Worm (Caenorhabditis elegans) whole organism, L1 larva: ENCODE data around the gene nep-13.

ENCODE experiments used
- C04F5.9 ChIP-seq: sonication (generic microtip); optimal IDR thresholded peaks from 2 replicates; lab custom pipeline; 2016; ENCODE audit warnings: missing genetic modification characterization, missing compliant biosample characterization
- F16B12.6 ChIP-seq: fragments of 150-350 bp; optimal IDR thresholded peaks from 2 replicates; lab custom pipeline; 2014; ENCODE audit warnings: missing biosample characterization, missing genetic modification characterization
- alr-1 ChIP-seq: fragments of 200-800 bp; sonication (Bioruptor generic); optimal IDR thresholded peaks from 2 replicates; lab custom pipeline; 2018; ENCODE audit warnings: borderline replicate concordance, mild to moderate bottlenecking, missing genetic modification characterization, missing compliant biosample characterization
- aly-2 ChIP-seq: fragments of 150-350 bp; optimal IDR thresholded peaks from 2 replicates; lab custom pipeline; 2014; ENCODE audit warnings: missing biosample characterization, missing genetic modification characterization
- blmp-1 ChIP-seq: fragments of 150-350 bp; optimal IDR thresholded peaks from 2 replicates; lab custom pipeline; 2014; ENCODE audit warnings: missing biosample characterization, missing genetic modification characterization
- ceh-63 ChIP-seq: fragments of 200-800 bp; sonication (Bioruptor generic); optimal IDR thresholded peaks from 2 replicates; lab custom pipeline; 2018; ENCODE audit warnings: mild to moderate bottlenecking, missing genetic modification characterization, missing compliant biosample characterization
- ceh-88 ChIP-seq: fragments of 200-800 bp; sonication (Bioruptor generic); IDR thresholded peaks from 2 replicates; pipeline ENCODE4 v1.3.6; 2022; ENCODE audit warnings: missing genetic modification characterization, missing compliant biosample characterization
- ceh-90 ChIP-seq: sonication (generic microtip); optimal IDR thresholded peaks from 2 replicates; lab custom pipeline; 2016; ENCODE audit warnings: missing genetic modification characterization, missing compliant biosample characterization
- dpl-1 ChIP-seq, 3 experiments: fragments of 150-350 bp in 2 of 3; sonication (generic microtip) in 1 of 3; optimal IDR thresholded peaks; 2 replicates each; lab custom pipeline; 2014 to 2017; ENCODE audit warnings: missing biosample characterization in 3 of 3, missing genetic modification characterization in 3 of 3, missing genetic modification reagents in 3 of 3
- egl-27 ChIP-seq, 2 experiments: fragments of 150-350 bp in 1 of 2; sonication (generic microtip); optimal IDR thresholded peaks; 3 replicates each; lab custom pipeline; 2017 to 2018; ENCODE audit warnings: missing biosample characterization in 2 of 2, missing genetic modification characterization in 2 of 2, missing genetic modification reagents in 2 of 2
- elt-2 ChIP-seq: sonication (generic microtip); optimal IDR thresholded peaks from 2 replicates; lab custom pipeline; 2016; ENCODE audit warnings: missing genetic modification characterization, mild to moderate bottlenecking, inconsistent platforms, missing compliant biosample characterization, missing genetic modification reagents
- fkh-8 ChIP-seq: sonication (generic microtip); optimal IDR thresholded peaks from 2 replicates; lab custom pipeline; 2016; ENCODE audit warnings: mild to moderate bottlenecking, missing genetic modification characterization, missing compliant biosample characterization
- hlh-4 ChIP-seq: sonication (generic microtip); optimal IDR thresholded peaks from 2 replicates; lab custom pipeline; 2016; ENCODE audit warnings: mild to moderate bottlenecking, missing genetic modification characterization, missing compliant biosample characterization
- jun-1 ChIP-seq: fragments of 150-350 bp; optimal IDR thresholded peaks from 2 replicates; lab custom pipeline; 2014; ENCODE audit warnings: missing biosample characterization, missing genetic modification reagents, missing genetic modification characterization
- lin-14 ChIP-seq: fragments of 200-800 bp; sonication (Bioruptor generic); optimal IDR thresholded peaks from 2 replicates; lab custom pipeline; 2018; ENCODE audit warnings: mild to moderate bottlenecking, missing genetic modification characterization, moderate library complexity, missing compliant biosample characterization
- lin-15B ChIP-seq: fragments of 150-350 bp; sonication (generic microtip); optimal IDR thresholded peaks from 3 replicates; lab custom pipeline; 2014; ENCODE audit warnings: missing biosample characterization, missing genetic modification characterization
- lsy-2 ChIP-seq, 2 experiments: fragments of 150-350 bp; optimal IDR thresholded peaks; 2 replicates each; lab custom pipeline; 2014; ENCODE audit warnings: missing biosample characterization in 2 of 2, missing genetic modification characterization in 2 of 2
- nhr-20 ChIP-seq: sonication (generic microtip); optimal IDR thresholded peaks from 2 replicates; lab custom pipeline; 2016; ENCODE audit warnings: mild to moderate bottlenecking, missing genetic modification characterization, missing compliant biosample characterization
- nhr-28 ChIP-seq: fragments of 150-350 bp; optimal IDR thresholded peaks from 2 replicates; lab custom pipeline; 2014; ENCODE audit warnings: missing biosample characterization, missing genetic modification characterization
- nhr-71 ChIP-seq: sonication (generic microtip); optimal IDR thresholded peaks from 2 replicates; lab custom pipeline; 2016; ENCODE audit warnings: mild to moderate bottlenecking, missing genetic modification characterization, moderate library complexity, missing compliant biosample characterization
- nhr-77 ChIP-seq: fragments of 150-350 bp; optimal IDR thresholded peaks from 2 replicates; lab custom pipeline; 2014; ENCODE audit warnings: missing biosample characterization, missing genetic modification characterization
- nhr-90 ChIP-seq: sonication (generic microtip); optimal IDR thresholded peaks from 2 replicates; lab custom pipeline; 2016; ENCODE audit warnings: mild to moderate bottlenecking, missing genetic modification characterization, missing compliant biosample characterization; ENCODE audit not compliant: poor library complexity
- pax-3 ChIP-seq: fragments of 200-800 bp; sonication (Bioruptor generic); optimal IDR thresholded peaks from 2 replicates; lab custom pipeline; 2018; ENCODE audit warnings: mild to moderate bottlenecking, missing genetic modification characterization, moderate library complexity, missing compliant biosample characterization
- skn-1 ChIP-seq: fragments of 150-350 bp; optimal IDR thresholded peaks from 2 replicates; lab custom pipeline; 2014; ENCODE audit warnings: missing biosample characterization, missing genetic modification characterization
- sup-37 ChIP-seq: fragments of 200-800 bp; sonication (Bioruptor generic); optimal IDR thresholded peaks from 2 replicates; lab custom pipeline; 2018; ENCODE audit warnings: mild to moderate bottlenecking, missing genetic modification characterization, missing compliant biosample characterization
- unc-130 ChIP-seq: fragments of 150-350 bp; optimal IDR thresholded peaks from 2 replicates; lab custom pipeline; 2017; ENCODE audit warnings: missing biosample characterization, missing genetic modification characterization, inconsistent platforms
- unc-30 ChIP-seq: sonication (generic microtip); optimal IDR thresholded peaks from 2 replicates; lab custom pipeline; 2017; ENCODE audit warnings: missing biosample characterization, missing genetic modification characterization
- unc-86 ChIP-seq: sonication (generic microtip); optimal IDR thresholded peaks from 2 replicates; lab custom pipeline; 2016; ENCODE audit warnings: missing genetic modification characterization, missing compliant biosample characterization
- unc-98 ChIP-seq: fragments of 200-800 bp; sonication (Bioruptor generic); IDR thresholded peaks from 2 replicates; pipeline ENCODE4 v1.3.6; 2022; ENCODE audit warnings: missing genetic modification characterization, missing compliant biosample characterization

nep-13 gene

ce11 chrII:3318839-3319238 lies 36.4 kb downstream of the nep-13 start:
- TF ChIP-seq nhr-20 (peak; percentile 17), unc-86 (tag; lab: Kevin White, UChicago) (no peak), aly-2 (no peak), nhr-28 (tag; lab: Kevin White, UChicago) (no peak), elt-2 (peak; percentile 84)

DNA sequence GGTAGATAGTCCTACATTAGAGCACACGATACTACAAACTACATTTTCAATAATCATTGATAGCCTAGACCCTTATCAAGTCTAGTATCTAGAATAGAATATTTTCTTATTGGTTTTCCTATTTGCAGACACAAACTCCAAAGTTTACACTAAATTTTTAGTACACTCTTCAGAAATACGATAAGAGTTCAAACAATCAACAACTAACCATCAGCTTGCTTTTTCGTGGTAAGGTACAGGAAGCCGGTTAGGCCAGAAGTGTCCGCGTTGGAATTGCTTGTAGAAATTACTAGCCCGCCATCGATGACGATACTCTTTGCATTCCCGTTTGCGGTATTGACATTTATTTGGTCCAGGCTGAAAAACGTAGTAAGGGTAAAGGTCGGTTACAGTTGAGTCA lies 39.8 kb downstream of the nep-13 start, which contains the start of gene Y46D2A.1:
Y46D2A.1 (plus strand) TSS at position 301 of the 400 bp plus-strand sequence.
- peak; percentile 49 for TF ChIP-seq elt-2
- TF ChIP-seq nhr-90 = no peak
- TF ChIP-seq, all 84 proteins: peak for 1

- TF ChIP-seq nhr-71 (tag; lab: Kevin White, UChicago) (no peak), elt-2 (peak; percentile 9)
These were observed 40.7 kb downstream of the nep-13 start, which contains the start of gene Y46D2A.2 for ce11 chrII:3323179-3323578. Gene Y46D2A.2, minus strand, starts transcription at chrII:3323279.

DNA sequence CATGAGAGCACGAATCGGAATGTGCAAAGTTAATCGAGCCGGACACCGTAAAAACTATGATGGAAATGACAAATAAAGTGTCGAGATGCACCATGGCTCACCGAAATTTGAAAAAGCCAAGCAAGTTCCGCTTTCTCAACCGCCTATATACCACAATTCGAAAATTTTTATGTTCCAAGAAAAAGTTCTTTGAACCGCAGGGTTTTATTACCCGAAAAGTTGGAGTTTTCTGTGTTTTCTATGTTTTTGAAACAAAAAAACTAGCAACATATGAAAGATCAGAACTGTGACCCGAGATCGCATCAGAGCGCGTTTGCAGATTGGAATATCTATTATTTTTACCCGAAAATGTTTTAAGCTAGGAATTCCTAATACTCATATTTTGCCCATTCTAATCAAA lies 44.7 kb downstream of the nep-13 start, which contains the start of gene Y46D2A.3:
Y46D2A.3 (minus strand) TSS at position 101 of the 400 bp plus-strand sequence.
- TF ChIP-seq lin-14 (no peak), alr-1 (no peak), lsy-2 (tag; optimal IDR thresholded peaks at IDR 0.05; lab: Kevin White, UChicago) (no peak), sup-37 (no peak), egl-27 (tag; optimal IDR thresholded peaks at IDR 0.05; lab: Kevin White, UChicago) (no peak), unc-130 (tag; lab: Kevin White, UChicago) (no peak), aly-2 (no peak), F16B12.6 (no peak), unc-98 (GFP tag; lab: Robert Waterston, UW) (no peak), ceh-90 (tag; lab: Kevin White, UChicago) (no peak), hlh-4 (no peak), C04F5.9 (no peak), lin-15B (tag; lab: Kevin White, UChicago) (no peak), unc-86 (tag; lab: Kevin White, UChicago) (no peak), ceh-63 (GFP tag; lab: Kevin White, UChicago) (no peak), ceh-88 (GFP tag; lab: Robert Waterston, UW) (no peak), unc-30 (tag; lab: Kevin White, UChicago) (no peak), nhr-77 (no peak)

- TF ChIP-seq skn-1 (tag; lab: Kevin White, UChicago) (no peak), pax-3 (no peak), blmp-1 (tag; lab: Kevin White, UChicago) (no peak), jun-1 (no peak), unc-130 (tag; lab: Kevin White, UChicago) (no peak), hlh-4 (no peak), elt-2 (no peak), dpl-1 (GFP tag; optimal IDR thresholded peaks at IDR 0.05; lab: Kevin White, UChicago) (no peak), fkh-8 (tag; lab: Kevin White, UChicago) (no peak)
These were observed 49.6 kb downstream of the nep-13 start, which contains the start of gene irld-27 for ce11 chrII:3332039-3332438. Gene irld-27, plus strand, starts transcription at chrII:3332339.
